Worm (Caenorhabditis elegans): ENCODE data around the gene fbxa-214.

DNA sequence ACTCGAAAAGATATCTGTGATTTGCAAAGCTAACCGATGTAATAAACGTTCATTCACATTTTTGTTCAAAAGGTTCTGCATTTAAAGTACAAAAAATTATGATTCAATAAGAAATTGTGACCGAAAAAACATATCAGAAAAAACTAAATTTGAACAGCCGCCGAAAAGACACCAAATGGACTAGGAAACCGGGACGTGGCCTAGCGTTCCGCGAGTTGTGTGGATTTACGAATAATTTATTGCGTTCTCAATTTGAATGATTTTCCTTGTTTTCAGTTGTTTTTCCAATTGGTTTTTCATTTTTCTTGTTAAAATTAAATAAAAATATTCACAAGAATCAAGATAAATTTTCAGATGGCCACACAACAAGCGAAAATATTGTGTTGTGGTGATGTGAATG, 37.6 kb upstream of the fbxa-214 start, which contains the start of gene cwf-19L1:
- TF ChIP-seq madf-6 (GFP tag; IDR thresholded peaks at IDR 0.05) (no peak), K11D2.4 (GFP tag; IDR thresholded peaks at IDR 0.05) (no peak), lsl-1 (GFP tag; optimal IDR thresholded peaks at IDR 0.05) (peak; percentile 16), unc-62 (GFP tag; optimal IDR thresholded peaks at IDR 0.05) (no peak), nhr-90 (tag; optimal IDR thresholded peaks at IDR 0.05) (no peak), hsf-1 (GFP tag; IDR thresholded peaks at IDR 0.05) (no peak), lin-35 (GFP tag; optimal IDR thresholded peaks at IDR 0.05) (peak in 1 of 3 experiments; percentile 80)
